Fruit fly (Drosophila melanogaster) Kc167 (cell line): ENCODE measurements around the gene ppk10.

ENCODE experiments used
- Myc ChIP-seq: fragments of >200 bp; optimal IDR thresholded peaks from 2 replicates; lab custom pipeline; 2017; ENCODE audit warnings: missing external identifiers
- Sin3A ChIP-seq: fragments of >200 bp; optimal IDR thresholded peaks from 2 replicates; lab custom pipeline; 2018; ENCODE audit warnings: missing external identifiers
- h ChIP-seq: fragments of >200 bp; optimal IDR thresholded peaks from 3 replicates; lab custom pipeline; 2018; ENCODE audit warnings: missing external identifiers
- insv ChIP-seq: fragments of >200 bp; optimal IDR thresholded peaks from 3 replicates; lab custom pipeline; 2018; ENCODE audit warnings: missing external identifiers
- psq ChIP-seq: fragments of >200 bp; optimal IDR thresholded peaks from 2 replicates; lab custom pipeline; 2017; ENCODE audit warnings: missing external identifiers
- ttk ChIP-seq: sonication (Bioruptor generic); optimal IDR thresholded peaks from 2 replicates; lab custom pipeline; 2017; ENCODE audit warnings: missing external identifiers

- no peak for TF ChIP-seq ttk (lab: Kevin White, UChicago)
- no peak for TF ChIP-seq Sin3A (lab: Kevin White, UChicago)
- TF ChIP-seq Myc = no peak
- no peak for TF ChIP-seq psq
- TF ChIP-seq h = no peak
- TF ChIP-seq insv (lab: Kevin White, UChicago) = no peak
These were observed 3.8 kb upstream of the ppk10 start for dm6 chr2L:10455944-10456520.
